Fruit fly (Drosophila melanogaster) Kc167 (cell line): ENCODE results near the gene Hph.

ENCODE experiments used
- Myc ChIP-seq: fragments of >200 bp; optimal IDR thresholded peaks from 2 replicates; lab custom pipeline; 2017; ENCODE audit warnings: missing external identifiers
- Sin3A ChIP-seq: fragments of >200 bp; optimal IDR thresholded peaks from 2 replicates; lab custom pipeline; 2018; ENCODE audit warnings: missing external identifiers
- h ChIP-seq: fragments of >200 bp; optimal IDR thresholded peaks from 3 replicates; lab custom pipeline; 2018; ENCODE audit warnings: missing external identifiers
- insv ChIP-seq: fragments of >200 bp; optimal IDR thresholded peaks from 3 replicates; lab custom pipeline; 2018; ENCODE audit warnings: missing external identifiers
- psq ChIP-seq: fragments of >200 bp; optimal IDR thresholded peaks from 2 replicates; lab custom pipeline; 2017; ENCODE audit warnings: missing external identifiers
- ttk ChIP-seq: sonication (Bioruptor generic); optimal IDR thresholded peaks from 2 replicates; lab custom pipeline; 2017; ENCODE audit warnings: missing external identifiers

dm6 chr3R:5305850-5306483, 49.1 kb downstream of the Hph start:
- no peak for TF ChIP-seq h
- TF ChIP-seq ttk (lab: Kevin White, UChicago), result no peak
- TF ChIP-seq psq (lab: Kevin White, UChicago), result no peak
- TF ChIP-seq Sin3A (lab: Kevin White, UChicago), result no peak
- TF ChIP-seq Myc (lab: Kevin White, UChicago), result no peak
- TF ChIP-seq insv (lab: Kevin White, UChicago), result no peak
